Worm (Caenorhabditis elegans) whole organism, mixed stage, embryonic: ENCODE data around the gene clec-6.

ENCODE experiments used
- ces-1 ChIP-seq: fragments of 150-350 bp; optimal IDR thresholded peaks from 2 replicates; lab custom pipeline; 2014; ENCODE audit warnings: missing biosample characterization, missing genetic modification reagents, missing genetic modification characterization
- mep-1 ChIP-seq: fragments of 150-350 bp; optimal IDR thresholded peaks from 2 replicates; lab custom pipeline; 2017; ENCODE audit warnings: missing biosample characterization, missing genetic modification reagents, missing genetic modification characterization, inconsistent platforms
- nhr-76 ChIP-seq: sonication (generic microtip); optimal IDR thresholded peaks from 2 replicates; lab custom pipeline; 2017; ENCODE audit warnings: missing biosample characterization, missing genetic modification characterization
- sptf-1 ChIP-seq: sonication (generic microtip); optimal IDR thresholded peaks from 2 replicates; lab custom pipeline; 2017; ENCODE audit warnings: mild to moderate bottlenecking, missing genetic modification characterization, moderate library complexity, missing compliant biosample characterization
- unc-39 ChIP-seq: fragments of 150-350 bp; optimal IDR thresholded peaks from 2 replicates; lab custom pipeline; 2014; ENCODE audit warnings: missing biosample characterization, missing genetic modification characterization
- unc-62 ChIP-seq: fragments of 150-350 bp; optimal IDR thresholded peaks from 2 replicates; lab custom pipeline; 2014; ENCODE audit warnings: missing biosample characterization, missing genetic modification reagents, missing genetic modification characterization
- ztf-11 ChIP-seq: fragments of 150-350 bp; optimal IDR thresholded peaks from 2 replicates; lab custom pipeline; 2014; ENCODE audit warnings: missing biosample characterization, missing genetic modification characterization

DNA sequence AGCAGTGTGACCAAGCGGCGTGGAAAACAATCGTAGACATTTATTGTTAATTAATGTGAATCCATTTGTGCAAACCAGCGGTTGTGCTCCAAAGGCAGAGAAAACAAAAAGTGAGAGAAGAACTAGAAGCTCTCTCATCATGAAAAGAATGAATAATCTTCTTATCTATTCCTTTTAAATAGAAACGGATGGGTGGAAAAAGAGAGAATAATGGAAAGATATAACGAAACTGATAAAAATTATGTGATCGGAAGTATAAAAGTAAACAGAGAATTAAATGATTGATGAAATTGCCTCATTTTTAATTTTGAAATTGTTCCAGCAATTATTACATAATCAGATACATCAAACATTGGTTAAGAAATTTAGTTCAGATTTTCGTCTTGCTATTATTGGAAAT lies 3.8 kb downstream of the clec-6 start, which contains the start of gene clec-5:
- TF ChIP-seq sptf-1 (tag; lab: Kevin White, UChicago) (no peak), mep-1 (tag; lab: Kevin White, UChicago) (no peak), ztf-11 (tag; lab: Kevin White, UChicago) (no peak), nhr-76 (tag; lab: Kevin White, UChicago) (no peak), unc-62 (GFP tag; lab: Kevin White, UChicago) (no peak), unc-39 (tag; lab: Kevin White, UChicago) (no peak), ces-1 (no peak)
